Fruit fly (Drosophila melanogaster) whole organism, embryonic: ENCODE results near the gene rempA.

ENCODE experiments used
- Asciz ChIP-seq: fragments of 200-800 bp; sonication (Bioruptor generic); optimal IDR thresholded peaks from 2 replicates; lab custom pipeline; 2017; ENCODE audit warnings: missing biosample characterization, mild to moderate bottlenecking, missing genetic modification characterization, missing genetic modification reagents
- CG10321 ChIP-seq: fragments of 200-800 bp; sonication (Bioruptor generic); IDR thresholded peaks from 2 replicates; pipeline ENCODE4 v1.3.6; 2022; ENCODE audit warnings: missing biosample characterization, missing genetic modification characterization
- CG10565 ChIP-seq: fragments of 200-800 bp; sonication (Bioruptor generic); optimal IDR thresholded peaks from 3 replicates; lab custom pipeline; 2016; ENCODE audit warnings: missing biosample characterization, mild to moderate bottlenecking, missing genetic modification characterization
- CG11695 ChIP-seq: fragments of 200-800 bp; sonication (Bioruptor generic); IDR thresholded peaks from 3 replicates; pipeline ENCODE4 v1.3.6; 2022; ENCODE audit warnings: missing biosample characterization, missing genetic modification characterization
- CG12071 ChIP-seq: fragments of 200-800 bp; sonication (Bioruptor generic); optimal IDR thresholded peaks from 3 replicates; lab custom pipeline; 2018; ENCODE audit warnings: missing biosample characterization, mild to moderate bottlenecking, missing genetic modification characterization
- CG15514 ChIP-seq: fragments of 200-800 bp; sonication (Bioruptor generic); optimal IDR thresholded peaks from 3 replicates; lab custom pipeline; 2017; ENCODE audit warnings: missing biosample characterization, missing genetic modification characterization, mild to moderate bottlenecking, moderate library complexity, missing genetic modification reagents
- CG18619 ChIP-seq: fragments of 200-800 bp; sonication (Bioruptor generic); optimal IDR thresholded peaks from 3 replicates; lab custom pipeline; 2017; ENCODE audit warnings: missing biosample characterization, mild to moderate bottlenecking, missing genetic modification characterization
- CG2678 ChIP-seq: fragments of 200-800 bp; sonication (Bioruptor generic); optimal IDR thresholded peaks from 3 replicates; lab custom pipeline; 2019; ENCODE audit warnings: missing biosample characterization, mild to moderate bottlenecking, missing genetic modification characterization, moderate library complexity
- CG3163 ChIP-seq: fragments of 200-800 bp; sonication (Bioruptor generic); optimal IDR thresholded peaks from 3 replicates; lab custom pipeline; 2016; ENCODE audit warnings: missing biosample characterization, missing genetic modification characterization
- CG6175 ChIP-seq: fragments of 200-800 bp; sonication (Bioruptor generic); IDR thresholded peaks from 3 replicates; pipeline ENCODE4 v1.3.6; 2022; ENCODE audit warnings: missing biosample characterization, missing genetic modification characterization
- CG6765 ChIP-seq: fragments of 200-800 bp; sonication (Bioruptor generic); optimal IDR thresholded peaks from 3 replicates; lab custom pipeline; 2017; ENCODE audit warnings: missing biosample characterization, mild to moderate bottlenecking, missing genetic modification characterization
- CG6791 ChIP-seq: fragments of 200-800 bp; sonication (Bioruptor generic); IDR thresholded peaks from 3 replicates; pipeline ENCODE4 v1.3.6; 2022; ENCODE audit warnings: missing biosample characterization, missing genetic modification characterization; ENCODE audit not compliant: partially characterized antibody
- CG8290 ChIP-seq, 3 experiments: fragments of 200-800 bp; sonication (Bioruptor generic); optimal IDR thresholded peaks; 2 replicates each; lab custom pipeline; 2016 to 2019; ENCODE audit warnings: missing biosample characterization in 3 of 3, missing genetic modification characterization in 3 of 3, mild to moderate bottlenecking in 2 of 3, moderate library complexity in 1 of 3
- CrebB ChIP-seq: fragments of 200-800 bp; sonication (Bioruptor generic); optimal IDR thresholded peaks from 3 replicates; lab custom pipeline; 2018; ENCODE audit warnings: missing biosample characterization, mild to moderate bottlenecking, missing genetic modification characterization
- Dbx ChIP-seq: fragments of 200-800 bp; sonication (Bioruptor generic); IDR thresholded peaks from 3 replicates; pipeline ENCODE4 v1.3.6; 2022; ENCODE audit warnings: missing biosample characterization, missing genetic modification characterization
- Deaf1 ChIP-seq: fragments of 200-800 bp; optimal IDR thresholded peaks from 3 replicates; lab custom pipeline; 2019; ENCODE audit warnings: missing biosample characterization, mild to moderate bottlenecking, missing genetic modification characterization, moderate library complexity
- HLHmδ ChIP-seq: fragments of 200-800 bp; sonication (Bioruptor generic); optimal IDR thresholded peaks from 2 replicates; lab custom pipeline; 2018; ENCODE audit warnings: missing biosample characterization, mild to moderate bottlenecking, missing genetic modification characterization, moderate library complexity
- Hand ChIP-seq: fragments of 200-800 bp; sonication (Bioruptor generic); optimal IDR thresholded peaks from 2 replicates; lab custom pipeline; 2017; ENCODE audit warnings: mild to moderate bottlenecking, missing biosample characterization, missing genetic modification reagents, missing genetic modification characterization
- MBD-R2 ChIP-seq: fragments of 200-800 bp; sonication (Bioruptor generic); IDR thresholded peaks from 2 replicates; pipeline ENCODE4 v1.3.6; 2022; ENCODE audit warnings: missing biosample characterization, missing genetic modification characterization
- Meics ChIP-seq: fragments of 200-800 bp; sonication (Bioruptor generic); optimal IDR thresholded peaks from 2 replicates; lab custom pipeline; 2017; ENCODE audit warnings: missing biosample characterization, mild to moderate bottlenecking, missing genetic modification characterization
- Nf-YC ChIP-seq: fragments of 200-800 bp; optimal IDR thresholded peaks from 3 replicates; lab custom pipeline; 2019; ENCODE audit warnings: missing biosample characterization, mild to moderate bottlenecking, missing genetic modification characterization, moderate library complexity
- Stat92E ChIP-seq, 3 experiments: fragments of >200 bp in 2 of 3; fragments of 200-800 bp in 1 of 3; sonication (Bioruptor generic) in 1 of 3; optimal IDR thresholded peaks; 2 replicates each; lab custom pipeline; 2017 to 2019; ENCODE audit warnings: missing biosample characterization in 3 of 3, missing genetic modification characterization in 3 of 3, mild to moderate bottlenecking in 1 of 3, moderate library complexity in 1 of 3
- Trl ChIP-seq, 3 experiments: fragments of >200 bp in 2 of 3; fragments of 200-800 bp in 1 of 3; sonication (Bioruptor generic) in 1 of 3; optimal IDR thresholded peaks; 2 replicates in 1 of 3; 3 replicates in 2 of 3; lab custom pipeline; 2016 to 2017; ENCODE audit warnings: missing biosample characterization in 1 of 3, missing genetic modification characterization in 1 of 3
- bigmax ChIP-seq: fragments of 200-800 bp; sonication (Bioruptor generic); optimal IDR thresholded peaks from 2 replicates; lab custom pipeline; 2018; ENCODE audit warnings: missing biosample characterization, mild to moderate bottlenecking, missing genetic modification characterization
- chinmo ChIP-seq: fragments of 200-800 bp; sonication (Bioruptor generic); IDR thresholded peaks from 4 replicates; pipeline ENCODE4 v1.3.6; 2022; ENCODE audit warnings: missing biosample characterization, missing genetic modification characterization; ENCODE audit not compliant: partially characterized antibody
- ci ChIP-seq: fragments of 200-800 bp; sonication (Bioruptor generic); IDR thresholded peaks from 3 replicates; pipeline ENCODE4 v1.3.6; 2022; ENCODE audit warnings: missing biosample characterization, missing genetic modification characterization
- crol ChIP-seq: fragments of 200-800 bp; sonication (Bioruptor generic); IDR thresholded peaks from 2 replicates; pipeline ENCODE4 v1.3.6; 2022; ENCODE audit warnings: missing biosample characterization, missing genetic modification characterization
- dan ChIP-seq: fragments of 200-800 bp; sonication (Bioruptor generic); IDR thresholded peaks from 2 replicates; pipeline ENCODE4 v1.3.6; 2022; ENCODE audit warnings: missing biosample characterization, missing genetic modification characterization
- dysf ChIP-seq: fragments of 200-800 bp; sonication (Bioruptor generic); IDR thresholded peaks from 3 replicates; pipeline ENCODE4 v1.3.6; 2022; ENCODE audit warnings: missing biosample characterization, missing genetic modification characterization
- kay ChIP-seq: fragments of 200-800 bp; sonication (Bioruptor generic); optimal IDR thresholded peaks from 2 replicates; lab custom pipeline; 2016; ENCODE audit warnings: missing biosample characterization, missing genetic modification characterization
- klu ChIP-seq: fragments of 200-800 bp; sonication (Bioruptor generic); IDR thresholded peaks from 2 replicates; pipeline ENCODE4 v1.3.6; 2022; ENCODE audit warnings: missing biosample characterization, missing genetic modification characterization
- kni ChIP-seq: fragments of 200-800 bp; sonication (Bioruptor generic); optimal IDR thresholded peaks from 3 replicates; lab custom pipeline; 2017; ENCODE audit warnings: mild to moderate bottlenecking, missing biosample characterization, missing genetic modification reagents, missing genetic modification characterization
- lab ChIP-seq: fragments of 200-800 bp; sonication (Bioruptor generic); optimal IDR thresholded peaks from 3 replicates; lab custom pipeline; 2017; ENCODE audit warnings: missing biosample characterization, missing genetic modification characterization, mild to moderate bottlenecking, moderate library complexity, missing genetic modification reagents
- lbe ChIP-seq: fragments of 200-800 bp; sonication (Bioruptor generic); optimal IDR thresholded peaks from 2 replicates; lab custom pipeline; 2016; ENCODE audit warnings: missing biosample characterization, mild to moderate bottlenecking, missing genetic modification characterization
- nmo ChIP-seq: fragments of 200-800 bp; sonication (Bioruptor generic); optimal IDR thresholded peaks from 2 replicates; lab custom pipeline; 2018; ENCODE audit warnings: missing biosample characterization, mild to moderate bottlenecking, missing genetic modification characterization, moderate library complexity
- org-1 ChIP-seq: fragments of 200-800 bp; sonication (Bioruptor generic); optimal IDR thresholded peaks from 2 replicates; lab custom pipeline; 2017; ENCODE audit warnings: missing biosample characterization, missing genetic modification characterization
- p53 ChIP-seq: fragments of 200-800 bp; sonication (Bioruptor generic); optimal IDR thresholded peaks from 2 replicates; lab custom pipeline; 2016; ENCODE audit warnings: missing biosample characterization, missing genetic modification characterization
- pita ChIP-seq: fragments of 200-800 bp; sonication (Bioruptor generic); optimal IDR thresholded peaks from 2 replicates; lab custom pipeline; 2017; ENCODE audit warnings: missing biosample characterization, mild to moderate bottlenecking, missing genetic modification characterization
- sd ChIP-seq: fragments of 200-800 bp; sonication (Bioruptor generic); optimal IDR thresholded peaks from 3 replicates; lab custom pipeline; 2018; ENCODE audit warnings: missing biosample characterization, mild to moderate bottlenecking, missing genetic modification characterization, moderate library complexity
- sens ChIP-seq: fragments of 200-800 bp; sonication (Bioruptor generic); peaks from one replicate; lab custom pipeline; 2016; ENCODE audit warnings: missing biosample characterization, missing genetic modification characterization
- shn ChIP-seq: fragments of 200-800 bp; sonication (Bioruptor generic); optimal IDR thresholded peaks from 3 replicates; lab custom pipeline; 2016; ENCODE audit warnings: missing biosample characterization, missing genetic modification characterization
- sna ChIP-seq: fragments of 200-800 bp; sonication (Bioruptor generic); IDR thresholded peaks from 2 replicates; pipeline ENCODE4 v1.3.6; 2022; ENCODE audit warnings: missing biosample characterization, missing genetic modification characterization; ENCODE audit not compliant: partially characterized antibody
- sob ChIP-seq: fragments of 200-800 bp; sonication (Bioruptor generic); IDR thresholded peaks from 2 replicates; pipeline ENCODE4 v1.3.6; 2022; ENCODE audit warnings: missing biosample characterization, missing genetic modification characterization
- sr ChIP-seq: fragments of 200-800 bp; sonication (Bioruptor generic); IDR thresholded peaks from 3 replicates; pipeline ENCODE4 v1.3.6; 2022; ENCODE audit warnings: missing biosample characterization, missing genetic modification characterization
- tup ChIP-seq: fragments of 200-800 bp; sonication (Bioruptor generic); optimal IDR thresholded peaks from 2 replicates; lab custom pipeline; 2016; ENCODE audit warnings: missing biosample characterization, mild to moderate bottlenecking, missing genetic modification characterization, moderate library complexity
- unpg ChIP-seq: fragments of 200-800 bp; sonication (Bioruptor generic); optimal IDR thresholded peaks from 3 replicates; lab custom pipeline; 2018; ENCODE audit warnings: missing biosample characterization, mild to moderate bottlenecking, missing genetic modification characterization, moderate library complexity
- wdn ChIP-seq: fragments of 200-800 bp; sonication (Bioruptor generic); IDR thresholded peaks from 2 replicates; pipeline ENCODE4 v1.3.6; 2022; ENCODE audit warnings: missing biosample characterization, missing genetic modification characterization
- zen2 ChIP-seq: fragments of 200-800 bp; sonication (Bioruptor generic); IDR thresholded peaks from 3 replicates; pipeline ENCODE4 v1.3.6; 2022; ENCODE audit warnings: missing biosample characterization, missing genetic modification characterization; ENCODE audit not compliant: partially characterized antibody

rempA gene

dm6 chr2L:552432-552929 is 7.6 kb downstream of the rempA start, which contains the start of gene Ets21C (continued):
- TF ChIP-seq ci (GFP tag; lab: Robert Waterston, UW) (peak; percentile 65; the same call in 1 of the 3 replicates), bigmax (GFP tag; lab: Kevin White, UChicago) (no peak), Nf-YC (tag; lab: Kevin White, UChicago) (peak; percentile 54), unpg (GFP tag; lab: Kevin White, UChicago) (no peak), klu (GFP tag; lab: Robert Waterston, UW) (no peak), sob (GFP tag; lab: Robert Waterston, UW) (no peak; the same call in 1 of the 2 replicates), Meics (peak; percentile 28), p53 (no peak), dysf (peak; percentile 16; the same call in 1 of the 3 replicates), dan (GFP tag; lab: Robert Waterston, UW) (no peak), crol (peak; percentile 90), CG6791 (GFP tag; lab: Robert Waterston, UW) (no peak), CG3163 (GFP tag; lab: Kevin White, UChicago) (no peak), CG8290 (GFP tag; optimal IDR thresholded peaks at IDR 0.05; lab: Kevin White, UChicago) (no peak), CG8290 (tag; optimal IDR thresholded peaks at IDR 0.05; lab: Kevin White, UChicago) (peak in 1 of 2 experiments; percentile 58), nmo (GFP tag; lab: Kevin White, UChicago) (no peak), sens (GFP tag; lab: Kevin White, UChicago) (peak; percentile 69), CrebB (tag; lab: Kevin White, UChicago) (peak; percentile 18), kni (peak; percentile 36), Asciz (GFP tag; lab: Kevin White, UChicago) (no peak), chinmo (GFP tag; lab: Robert Waterston, UW) (peak; percentile 88; the same call in 2 of the 4 replicates), Dbx (GFP tag; lab: Robert Waterston, UW) (peak; percentile 38; the same call in 1 of the 3 replicates), CG12071 (GFP tag; lab: Kevin White, UChicago) (peak; percentile 53), org-1 (GFP tag; lab: Kevin White, UChicago) (peak; percentile 16), kay (GFP tag; lab: Kevin White, UChicago) (peak; percentile 98), CG15514 (GFP tag; lab: Kevin White, UChicago) (peak; percentile 59), Trl (optimal IDR thresholded peaks at IDR 0.05; lab: Kevin White, UChicago) (peak; percentile 50 to 72), Trl (GFP tag; optimal IDR thresholded peaks at IDR 0.05; lab: Kevin White, UChicago) (peak; percentile 28), HLHmδ (no peak), tup (GFP tag; lab: Kevin White, UChicago) (no peak), zen2 (peak; percentile 43; the same call in 1 of the 3 replicates), CG2678 (tag; lab: Kevin White, UChicago) (no peak), Hand (GFP tag; lab: Kevin White, UChicago) (no peak), CG18619 (no peak), MBD-R2 (peak; percentile 7; the same call in 1 of the 2 replicates), Deaf1 (peak; percentile 97), sr (0 out of 3 replicates have a peak, but pooled peaks have one; percentile 4), sna (GFP tag; lab: Robert Waterston, UW) (0 out of 2 replicates have a peak, but pooled peaks have one; percentile 25), sd (tag; lab: Kevin White, UChicago) (peak; percentile 83), wdn (GFP tag; lab: Robert Waterston, UW) (0 out of 2 replicates have a peak, but pooled peaks have one; percentile 11), lab (GFP tag; lab: Kevin White, UChicago) (peak; percentile 69), CG6175 (GFP tag; lab: Robert Waterston, UW) (0 out of 3 replicates have a peak, but pooled peaks have one; percentile 73), CG10321 (GFP tag; lab: Robert Waterston, UW) (no peak), CG6765 (GFP tag; lab: Kevin White, UChicago) (peak; percentile 58), lbe (GFP tag; lab: Kevin White, UChicago) (no peak), CG10565 (GFP tag; lab: Kevin White, UChicago) (no peak), shn (GFP tag; lab: Kevin White, UChicago) (peak; percentile 97), Stat92E (GFP tag; optimal IDR thresholded peaks at IDR 0.05; lab: Kevin White, UChicago) (peak in 1 of 3 experiments; percentile 38), pita (GFP tag; lab: Kevin White, UChicago) (no peak), CG11695 (0 out of 3 replicates have a peak, but pooled peaks have one; percentile 22)
